Fruit fly (Drosophila melanogaster) whole organism, prepupa: ENCODE measurements around the gene CG15369.
A peak's percentile ranks its signal among the peaks of the same experiment; 100 is the strongest.

Experiments used
- Blimp-1 ChIP-seq: fragments of 200-800 bp; sonication (Bioruptor generic); optimal IDR thresholded peaks from 3 replicates; lab custom pipeline; 2017; ENCODE audit warnings: missing biosample characterization, missing genetic modification characterization, mild to moderate bottlenecking, moderate library complexity, missing genetic modification reagents
- CG10631 ChIP-seq: fragments of 200-800 bp; sonication (Bioruptor generic); optimal IDR thresholded peaks from 2 replicates; lab custom pipeline; 2016; ENCODE audit warnings: missing biosample characterization, missing genetic modification characterization
- CG10669 ChIP-seq: fragments of 200-800 bp; sonication (Bioruptor generic); optimal IDR thresholded peaks from 3 replicates; lab custom pipeline; 2018; ENCODE audit warnings: missing biosample characterization, mild to moderate bottlenecking, missing genetic modification characterization, moderate library complexity
- CG11294 ChIP-seq: fragments of 200-800 bp; sonication (Bioruptor generic); IDR thresholded peaks from 2 replicates; pipeline ENCODE4 v1.3.6; 2022; ENCODE audit warnings: missing biosample characterization, missing genetic modification characterization
- CG11762 ChIP-seq: fragments of 200-800 bp; sonication (Bioruptor generic); optimal IDR thresholded peaks from 3 replicates; lab custom pipeline; 2016; ENCODE audit warnings: missing biosample characterization, missing genetic modification characterization; ENCODE audit not compliant: insufficient read depth
- CG15336 ChIP-seq: fragments of 200-800 bp; sonication (Bioruptor generic); IDR thresholded peaks from 2 replicates; pipeline ENCODE4 v1.3.6; 2022; ENCODE audit warnings: missing biosample characterization, missing genetic modification characterization
- CG3032 ChIP-seq: fragments of 200-800 bp; optimal IDR thresholded peaks from 2 replicates; lab custom pipeline; 2019; ENCODE audit warnings: missing biosample characterization, mild to moderate bottlenecking, missing genetic modification characterization, moderate library complexity
- CG31627 ChIP-seq: fragments of 200-800 bp; sonication (Bioruptor generic); optimal IDR thresholded peaks from 3 replicates; lab custom pipeline; 2016; ENCODE audit warnings: missing biosample characterization, missing genetic modification characterization
- CG32006 ChIP-seq: fragments of 200-800 bp; sonication (Bioruptor generic); optimal IDR thresholded peaks from 3 replicates; lab custom pipeline; 2017; ENCODE audit warnings: missing biosample characterization, mild to moderate bottlenecking, missing genetic modification characterization
- CG34406 ChIP-seq: fragments of 200-800 bp; sonication (Bioruptor generic); optimal IDR thresholded peaks from 3 replicates; lab custom pipeline; 2016; ENCODE audit warnings: missing biosample characterization, missing genetic modification characterization
- CG3919 ChIP-seq: fragments of 200-800 bp; sonication (Bioruptor generic); optimal IDR thresholded peaks from 3 replicates; lab custom pipeline; 2016; ENCODE audit warnings: missing biosample characterization, missing genetic modification characterization
- CG4318 ChIP-seq: fragments of 200-800 bp; sonication (Bioruptor generic); optimal IDR thresholded peaks from 3 replicates; lab custom pipeline; 2017; ENCODE audit warnings: missing biosample characterization, mild to moderate bottlenecking, missing genetic modification characterization
- CG6163 ChIP-seq: fragments of 200-800 bp; sonication (Bioruptor generic); IDR thresholded peaks from 3 replicates; pipeline ENCODE4 v1.3.6; 2022; ENCODE audit warnings: missing biosample characterization, missing genetic modification characterization
- CG6276 ChIP-seq: fragments of 200-800 bp; sonication (Bioruptor generic); optimal IDR thresholded peaks from 2 replicates; lab custom pipeline; 2017; ENCODE audit warnings: missing biosample characterization, mild to moderate bottlenecking, missing genetic modification characterization
- CG6792 ChIP-seq: fragments of 200-800 bp; sonication (Bioruptor generic); optimal IDR thresholded peaks from 3 replicates; lab custom pipeline; 2016; ENCODE audit warnings: missing biosample characterization, missing genetic modification characterization
- CG6854 ChIP-seq: fragments of 200-800 bp; sonication (Bioruptor generic); optimal IDR thresholded peaks from 2 replicates; lab custom pipeline; 2017; ENCODE audit warnings: missing biosample characterization, mild to moderate bottlenecking, missing genetic modification characterization
- CG7368 ChIP-seq: fragments of 200-800 bp; sonication (Bioruptor generic); optimal IDR thresholded peaks from 3 replicates; lab custom pipeline; 2016; ENCODE audit warnings: missing biosample characterization, missing genetic modification characterization
- CG8119 ChIP-seq: fragments of 200-800 bp; sonication (Bioruptor generic); IDR thresholded peaks from 3 replicates; pipeline ENCODE4 v1.3.6; 2022; ENCODE audit warnings: missing biosample characterization, missing genetic modification characterization
- CG8319 ChIP-seq: fragments of 200-800 bp; sonication (Bioruptor generic); optimal IDR thresholded peaks from 3 replicates; lab custom pipeline; 2016; ENCODE audit warnings: missing biosample characterization, missing genetic modification characterization
- CG8632 ChIP-seq: fragments of 200-800 bp; sonication (Bioruptor generic); optimal IDR thresholded peaks from 3 replicates; lab custom pipeline; 2016; ENCODE audit warnings: missing biosample characterization, missing genetic modification characterization
- CG9139 ChIP-seq: fragments of 200-800 bp; sonication (Bioruptor generic); optimal IDR thresholded peaks from 3 replicates; lab custom pipeline; 2017; ENCODE audit warnings: missing biosample characterization, mild to moderate bottlenecking, missing genetic modification characterization
- Eip75B ChIP-seq: fragments of 200-800 bp; sonication (Bioruptor generic); optimal IDR thresholded peaks from 3 replicates; lab custom pipeline; 2016; ENCODE audit warnings: missing biosample characterization, missing genetic modification characterization
- Eip93F ChIP-seq: fragments of 200-800 bp; sonication (Bioruptor generic); optimal IDR thresholded peaks from 2 replicates; lab custom pipeline; 2016; ENCODE audit warnings: missing biosample characterization, mild to moderate bottlenecking, missing genetic modification characterization
- Gug ChIP-seq: fragments of 200-800 bp; sonication (Bioruptor generic); IDR thresholded peaks from 2 replicates; pipeline ENCODE4 v1.3.6; 2022; ENCODE audit warnings: missing biosample characterization, missing genetic modification characterization
- Hr38 ChIP-seq: sonication (Bioruptor generic); optimal IDR thresholded peaks from 2 replicates; lab custom pipeline; 2016; ENCODE audit warnings: missing biosample characterization, missing genetic modification characterization
- Hr4 ChIP-seq: fragments of 200-800 bp; sonication (Bioruptor generic); optimal IDR thresholded peaks from 3 replicates; lab custom pipeline; 2016; ENCODE audit warnings: missing biosample characterization, missing genetic modification characterization
- Met ChIP-seq: fragments of 200-800 bp; sonication (Bioruptor generic); optimal IDR thresholded peaks from 3 replicates; lab custom pipeline; 2016; ENCODE audit warnings: missing biosample characterization, missing genetic modification characterization
- Smox ChIP-seq: fragments of 200-800 bp; sonication (Bioruptor generic); optimal IDR thresholded peaks from 3 replicates; lab custom pipeline; 2016; ENCODE audit warnings: missing biosample characterization, missing genetic modification characterization
- Sox102F ChIP-seq: fragments of 200-800 bp; sonication (Bioruptor generic); optimal IDR thresholded peaks from 2 replicates; lab custom pipeline; 2016; ENCODE audit warnings: missing biosample characterization, mild to moderate bottlenecking, missing genetic modification characterization
- Sox14 ChIP-seq: fragments of 200-800 bp; sonication (Bioruptor generic); optimal IDR thresholded peaks from 3 replicates; lab custom pipeline; 2016; ENCODE audit warnings: missing biosample characterization, missing genetic modification characterization
- achi ChIP-seq: fragments of 200-800 bp; sonication (Bioruptor generic); optimal IDR thresholded peaks from 3 replicates; lab custom pipeline; 2016; ENCODE audit warnings: missing biosample characterization, missing genetic modification characterization
- acj6 ChIP-seq: fragments of 200-800 bp; sonication (Bioruptor generic); optimal IDR thresholded peaks from 3 replicates; lab custom pipeline; 2016; ENCODE audit warnings: missing biosample characterization, missing genetic modification characterization
- cyc ChIP-seq: fragments of 200-800 bp; sonication (Bioruptor generic); optimal IDR thresholded peaks from 3 replicates; lab custom pipeline; 2016; ENCODE audit warnings: missing biosample characterization, missing genetic modification characterization
- dsx ChIP-seq: fragments of 200-800 bp; optimal IDR thresholded peaks from 3 replicates; lab custom pipeline; 2019; ENCODE audit warnings: missing biosample characterization, mild to moderate bottlenecking, missing genetic modification characterization, moderate library complexity; ENCODE audit not compliant: poor library complexity, severe bottlenecking
- eg ChIP-seq: fragments of 200-800 bp; sonication (Bioruptor generic); IDR thresholded peaks from 3 replicates; pipeline ENCODE4 v1.3.6; 2022; ENCODE audit warnings: missing biosample characterization, missing genetic modification characterization
- esn ChIP-seq: fragments of 200-800 bp; sonication (Bioruptor generic); optimal IDR thresholded peaks from 2 replicates; lab custom pipeline; 2016; ENCODE audit warnings: missing biosample characterization, mild to moderate bottlenecking, missing genetic modification characterization, moderate library complexity
- fd59A ChIP-seq: fragments of 200-800 bp; sonication (Bioruptor generic); optimal IDR thresholded peaks from 2 replicates; lab custom pipeline; 2017; ENCODE audit warnings: missing biosample characterization, mild to moderate bottlenecking, missing genetic modification characterization, missing genetic modification reagents
- fkh ChIP-seq: fragments of 200-800 bp; sonication (Bioruptor generic); optimal IDR thresholded peaks from 3 replicates; lab custom pipeline; 2017; ENCODE audit warnings: missing biosample characterization, mild to moderate bottlenecking, missing genetic modification characterization, moderate library complexity
- lz ChIP-seq: fragments of 200-800 bp; sonication (Bioruptor generic); optimal IDR thresholded peaks from 3 replicates; lab custom pipeline; 2016; ENCODE audit warnings: missing biosample characterization, missing genetic modification characterization
- net ChIP-seq: fragments of 200-800 bp; sonication (Bioruptor generic); optimal IDR thresholded peaks from 3 replicates; lab custom pipeline; 2016; ENCODE audit warnings: missing biosample characterization, missing genetic modification characterization
- pdm3 ChIP-seq: fragments of 200-800 bp; sonication (Bioruptor generic); optimal IDR thresholded peaks from 3 replicates; lab custom pipeline; 2016; ENCODE audit warnings: missing biosample characterization, missing genetic modification characterization
- spab ChIP-seq: fragments of 200-800 bp; sonication (Bioruptor generic); optimal IDR thresholded peaks from 2 replicates; lab custom pipeline; 2017; ENCODE audit warnings: missing biosample characterization, mild to moderate bottlenecking, missing genetic modification characterization, missing genetic modification reagents
- ss ChIP-seq, 2 experiments: fragments of 200-800 bp; sonication (Bioruptor generic); optimal IDR thresholded peaks; 2 replicates in 1 of 2; 3 replicates in 1 of 2; lab custom pipeline; 2017 to 2018; ENCODE audit warnings: mild to moderate bottlenecking in 2 of 2, missing biosample characterization in 2 of 2, missing genetic modification characterization in 2 of 2, moderate library complexity in 1 of 2
- svp ChIP-seq: fragments of 200-800 bp; sonication (Bioruptor generic); peaks from one replicate; lab custom pipeline; 2016; ENCODE audit warnings: missing biosample characterization, missing genetic modification characterization
- vri ChIP-seq: fragments of 200-800 bp; sonication (Bioruptor generic); optimal IDR thresholded peaks from 3 replicates; lab custom pipeline; 2016; ENCODE audit warnings: missing biosample characterization, mild to moderate bottlenecking, missing genetic modification characterization

Gene CG15369

DNA sequence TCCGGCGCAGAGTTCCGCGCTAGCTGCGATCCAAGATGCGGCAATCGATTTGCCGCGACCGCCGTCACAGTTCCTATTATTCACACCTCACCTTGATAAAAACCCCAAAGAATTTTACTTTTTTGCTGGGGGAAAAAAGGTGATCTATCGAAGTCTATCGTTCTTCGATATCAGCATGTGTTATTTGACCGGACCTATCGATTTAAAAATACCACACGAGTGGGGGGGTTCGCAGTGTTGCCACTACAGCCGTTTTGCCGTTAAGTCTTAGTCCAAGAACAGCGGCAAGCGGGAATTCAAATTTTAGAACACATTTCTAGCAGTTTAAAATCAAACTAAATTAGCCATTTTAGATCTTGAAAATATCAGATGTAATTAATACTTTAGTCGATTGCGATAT is 15.5 kb downstream of the CG15369 start, which contains the start of gene CG12121:
Gene CG12121 (minus strand): TSS at position 180 of the 400 bp plus-strand sequence.
- no peak for TF ChIP-seq Hr38 (GFP tag; lab: Kevin White, UChicago)
- TF ChIP-seq Met (GFP tag; lab: Kevin White, UChicago): no peak
- no peak for TF ChIP-seq CG6276
- TF ChIP-seq CG10669: no peak
- TF ChIP-seq CG7368: no peak
- TF ChIP-seq fd59A (GFP tag; lab: Kevin White, UChicago): no peak
- no peak for TF ChIP-seq CG10631 (GFP tag; lab: Kevin White, UChicago)
- TF ChIP-seq CG31627 (GFP tag; lab: Kevin White, UChicago): no peak
- TF ChIP-seq CG34406 (GFP tag; lab: Kevin White, UChicago): no peak
- no peak for TF ChIP-seq lz (GFP tag; lab: Kevin White, UChicago)
- TF ChIP-seq Blimp-1: no peak
- TF ChIP-seq CG11762 (GFP tag; lab: Kevin White, UChicago): no peak
- no peak for TF ChIP-seq CG9139
- no peak for TF ChIP-seq Smox (GFP tag; lab: Kevin White, UChicago)
- no peak for TF ChIP-seq CG32006 (GFP tag; lab: Kevin White, UChicago)
- TF ChIP-seq CG3919: no peak

DNA sequence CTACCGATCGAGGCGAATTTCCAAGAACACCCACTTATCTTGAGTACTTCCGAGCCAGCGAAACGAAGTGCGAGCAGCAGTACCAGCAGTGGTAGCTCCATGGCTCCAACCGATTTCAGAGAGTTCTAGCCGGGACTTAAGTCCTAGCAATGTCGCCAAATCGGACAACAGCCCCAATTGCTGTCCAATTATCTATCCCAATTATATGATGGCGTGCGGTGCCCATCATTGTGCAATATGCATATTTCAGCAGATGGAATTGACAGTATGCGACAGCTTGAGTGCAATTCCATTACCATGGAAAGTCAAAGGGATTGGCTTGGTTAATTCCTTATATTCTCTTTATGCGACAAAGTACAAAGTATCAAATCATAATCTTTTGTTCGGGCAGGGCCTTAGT is 19.8 kb downstream of the CG15369 start, which contains the start of gene Ir8a:
Gene Ir8a (minus strand): TSS at position 101 of the 400 bp plus-strand sequence.
- TF ChIP-seq CG15336 (GFP tag; lab: Robert Waterston, UW): no peak
- TF ChIP-seq fkh (GFP tag; lab: Kevin White, UChicago): no peak
- no peak for TF ChIP-seq CG11294
- no peak for TF ChIP-seq CG3032
- TF ChIP-seq Hr38 (GFP tag; lab: Kevin White, UChicago): no peak
- no peak for TF ChIP-seq CG6854 (GFP tag; lab: Kevin White, UChicago)
- no peak for TF ChIP-seq CG10669
- TF ChIP-seq Eip75B (GFP tag; lab: Kevin White, UChicago): no peak
- no peak for TF ChIP-seq CG6163 (GFP tag; lab: Robert Waterston, UW)
- no peak for TF ChIP-seq esn (GFP tag; lab: Kevin White, UChicago)

DNA sequence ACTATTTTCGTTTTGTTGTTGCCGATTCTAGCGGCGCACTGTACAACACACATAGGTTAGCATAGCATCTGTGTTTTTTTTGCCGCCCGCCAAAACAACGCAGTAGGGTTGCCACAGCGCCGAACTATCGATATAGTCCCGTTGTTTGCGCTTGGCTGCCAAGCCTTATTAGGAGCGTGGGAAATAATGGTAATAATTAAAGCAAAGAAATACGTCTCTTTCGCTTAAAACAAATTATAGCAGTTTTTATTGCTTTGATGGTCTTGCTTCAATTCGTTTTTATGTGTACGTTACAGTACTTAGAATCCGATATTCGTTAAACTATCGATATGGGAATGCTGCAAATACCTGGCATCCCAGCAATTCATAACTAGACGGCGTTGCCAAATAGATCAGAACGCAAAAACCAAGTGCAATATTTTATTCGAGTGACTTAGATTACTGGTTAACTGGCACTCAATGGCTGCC is 26.8 kb downstream of the CG15369 start, which contains the start of the genes mxc and Larp7:
Gene mxc (minus strand): TSS at position 51 of the 468 bp plus-strand sequence.
Gene Larp7 (plus strand): TSS at position 401 of the 468 bp plus-strand sequence.
- no peak for TF ChIP-seq Eip93F (GFP tag; lab: Kevin White, UChicago)
- peak; percentile 38 for TF ChIP-seq CG34406 (GFP tag; lab: Kevin White, UChicago)
- TF ChIP-seq net (GFP tag; lab: Kevin White, UChicago): no peak
- TF ChIP-seq CG8319 (GFP tag; lab: Kevin White, UChicago): no peak
- TF ChIP-seq spab (GFP tag; lab: Kevin White, UChicago): no peak
- no peak for TF ChIP-seq vri (GFP tag; lab: Kevin White, UChicago)
- no peak for TF ChIP-seq Blimp-1
- TF ChIP-seq fkh (GFP tag; lab: Kevin White, UChicago): no peak
- TF ChIP-seq Met (GFP tag; lab: Kevin White, UChicago): no peak
- no peak for TF ChIP-seq Hr4 (GFP tag; lab: Kevin White, UChicago)
- TF ChIP-seq CG3919: no peak
- no peak for TF ChIP-seq ss (GFP tag; optimal IDR thresholded peaks at IDR 0.05; lab: Kevin White, UChicago)
- TF ChIP-seq CG4318 (GFP tag; lab: Kevin White, UChicago): no peak
- TF ChIP-seq Smox (GFP tag; lab: Kevin White, UChicago): no peak
- no peak for TF ChIP-seq eg (GFP tag; lab: Robert Waterston, UW)
- TF ChIP-seq Gug (GFP tag; lab: Robert Waterston, UW): peak; percentile 40
- TF ChIP-seq fd59A (GFP tag; lab: Kevin White, UChicago): peak; percentile 20
- TF ChIP-seq CG6276: no peak
- TF ChIP-seq CG8632 (GFP tag; lab: Kevin White, UChicago): no peak
- 0 out of 2 replicates have a peak, but pooled peaks have one; percentile 33 for TF ChIP-seq CG15336 (GFP tag; lab: Robert Waterston, UW)
- TF ChIP-seq CG32006 (GFP tag; lab: Kevin White, UChicago): no peak
- peak; percentile 39 for TF ChIP-seq CG6792 (GFP tag; lab: Kevin White, UChicago)
- no peak for TF ChIP-seq pdm3
- TF ChIP-seq CG8119: no peak
- no peak for TF ChIP-seq acj6 (GFP tag; lab: Kevin White, UChicago)
- no peak for TF ChIP-seq Sox102F (GFP tag; lab: Kevin White, UChicago)
- no peak for TF ChIP-seq dsx (GFP tag; lab: Kevin White, UChicago)
- no peak for TF ChIP-seq CG10631 (GFP tag; lab: Kevin White, UChicago)
- TF ChIP-seq CG11762 (GFP tag; lab: Kevin White, UChicago): no peak
- 0 out of 2 replicates have a peak, but pooled peaks have one; percentile 35 for TF ChIP-seq CG11294
- no peak for TF ChIP-seq achi (GFP tag; lab: Kevin White, UChicago)
- peak; percentile 82 for TF ChIP-seq svp (GFP tag; lab: Kevin White, UChicago)
- peak; percentile 65 for TF ChIP-seq esn (GFP tag; lab: Kevin White, UChicago)
- peak; percentile 76 for TF ChIP-seq CG31627 (GFP tag; lab: Kevin White, UChicago)
- no peak for TF ChIP-seq CG6163 (GFP tag; lab: Robert Waterston, UW)
- TF ChIP-seq Sox14 (GFP tag; lab: Kevin White, UChicago): no peak
- TF ChIP-seq CG10669: no peak
- peak; percentile 65 for TF ChIP-seq CG3032
- TF ChIP-seq cyc (GFP tag; lab: Kevin White, UChicago): peak; percentile 71
